Fruit fly (Drosophila melanogaster) S2 (cell line): ENCODE results near the gene CG3744.

Experiments used
- CG8478 ChIP-seq: fragments of >200 bp; optimal IDR thresholded peaks from 2 replicates; lab custom pipeline; 2018
- CTCF ChIP-seq, 2 experiments: fragments of >200 bp; optimal IDR thresholded peaks; 2 replicates each; lab custom pipeline; 2018

DNA sequence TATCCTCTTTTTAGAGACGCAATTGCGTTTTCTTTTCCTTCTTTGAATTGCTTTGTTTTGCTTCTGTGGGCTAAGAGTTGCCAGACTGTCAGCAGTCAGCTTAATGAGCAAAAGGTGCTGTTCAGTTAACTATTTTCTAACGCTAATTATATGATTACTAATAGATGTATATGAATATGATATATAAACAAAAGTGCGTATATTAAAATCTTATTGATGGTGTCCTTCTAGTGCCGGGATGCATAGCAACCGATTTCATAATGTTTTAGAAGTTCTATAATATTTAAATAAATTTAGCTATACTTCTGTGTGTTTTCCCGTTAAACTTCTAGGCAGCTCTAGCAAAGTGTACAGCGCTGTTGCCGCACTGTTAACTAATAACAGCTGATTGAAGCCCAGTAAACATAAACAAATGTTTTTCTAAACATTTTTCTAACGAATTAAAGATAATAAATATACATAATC lies 46.5 kb downstream of the CG3744 start, which contains the start of the genes Kaz and CG43273:
- TF ChIP-seq CG8478 (lab: Kevin White, UChicago), result no peak
- TF ChIP-seq CTCF (optimal IDR thresholded peaks at IDR 0.05; lab: Kevin White, UChicago), result peak in 1 of 2 experiments; percentile 10
